Fruit fly (Drosophila melanogaster) whole organism, embryonic: ENCODE data around the gene CG15914.

Experiments used
- Aef1 ChIP-seq: fragments of 200-800 bp; sonication (Bioruptor generic); IDR thresholded peaks from 3 replicates; pipeline ENCODE4 v1.3.6; 2022; ENCODE audit warnings: missing biosample characterization, missing genetic modification characterization
- CG10147 ChIP-seq: fragments of 200-800 bp; sonication (Bioruptor generic); optimal IDR thresholded peaks from 2 replicates; lab custom pipeline; 2019; ENCODE audit warnings: missing biosample characterization, mild to moderate bottlenecking, missing genetic modification characterization, moderate library complexity
- CG10462 ChIP-seq: fragments of 200-800 bp; sonication (Bioruptor generic); optimal IDR thresholded peaks from 2 replicates; lab custom pipeline; 2016; ENCODE audit warnings: missing biosample characterization, missing genetic modification characterization
- CG11085 ChIP-seq: fragments of 200-800 bp; sonication (Bioruptor generic); IDR thresholded peaks from 2 replicates; pipeline ENCODE4 v1.3.6; 2022; ENCODE audit warnings: missing biosample characterization, missing genetic modification characterization
- CG11456 ChIP-seq: fragments of 200-800 bp; sonication (Bioruptor generic); IDR thresholded peaks from 3 replicates; pipeline ENCODE4 v1.3.6; 2022; ENCODE audit warnings: missing biosample characterization, missing genetic modification characterization
- CG11504 ChIP-seq: fragments of 200-800 bp; sonication (Bioruptor generic); optimal IDR thresholded peaks from 3 replicates; lab custom pipeline; 2019; ENCODE audit warnings: missing biosample characterization, mild to moderate bottlenecking, missing genetic modification characterization, moderate library complexity
- CG15073 ChIP-seq: fragments of 200-800 bp; sonication (Bioruptor generic); optimal IDR thresholded peaks from 2 replicates; lab custom pipeline; 2016; ENCODE audit warnings: missing biosample characterization, missing genetic modification characterization
- CG15601 ChIP-seq: fragments of 200-800 bp; sonication (Bioruptor generic); optimal IDR thresholded peaks from 3 replicates; lab custom pipeline; 2019; ENCODE audit warnings: missing biosample characterization, mild to moderate bottlenecking, missing genetic modification characterization, moderate library complexity
- CG1602 ChIP-seq: fragments of 200-800 bp; sonication (Bioruptor generic); optimal IDR thresholded peaks from 3 replicates; lab custom pipeline; 2016; ENCODE audit warnings: missing biosample characterization, missing genetic modification characterization
- CG16813 ChIP-seq: fragments of 200-800 bp; sonication (Bioruptor generic); IDR thresholded peaks from 3 replicates; pipeline ENCODE4 v1.3.6; 2022; ENCODE audit warnings: missing biosample characterization, missing genetic modification characterization; ENCODE audit not compliant: partially characterized antibody
- CG18011 ChIP-seq: fragments of 200-800 bp; sonication (Bioruptor generic); optimal IDR thresholded peaks from 2 replicates; lab custom pipeline; 2017; ENCODE audit warnings: missing biosample characterization, missing genetic modification characterization, mild to moderate bottlenecking, moderate library complexity, missing genotype
- CG2889 ChIP-seq: fragments of 200-800 bp; sonication (Bioruptor generic); IDR thresholded peaks from 3 replicates; pipeline ENCODE4 v1.3.6; 2022; ENCODE audit warnings: missing biosample characterization, missing genetic modification characterization
- CG30020 ChIP-seq: fragments of 200-800 bp; optimal IDR thresholded peaks from 2 replicates; lab custom pipeline; 2019; ENCODE audit warnings: missing biosample characterization, mild to moderate bottlenecking, missing genetic modification characterization, moderate library complexity
- CG31441 ChIP-seq: fragments of 200-800 bp; sonication (Bioruptor generic); IDR thresholded peaks from 2 replicates; pipeline ENCODE4 v1.3.6; 2022; ENCODE audit warnings: missing biosample characterization, missing genetic modification characterization
- CG32767 ChIP-seq: fragments of 200-800 bp; sonication (Bioruptor generic); IDR thresholded peaks from 2 replicates; pipeline ENCODE4 v1.3.6; 2022; ENCODE audit warnings: missing biosample characterization, missing genetic modification characterization
- CG3726 ChIP-seq: fragments of 200-800 bp; sonication (Bioruptor generic); IDR thresholded peaks from 3 replicates; pipeline ENCODE4, ENCODE4 v1.3.6; 2022; ENCODE audit warnings: missing biosample characterization, missing genetic modification characterization
- CG3847 ChIP-seq: fragments of 200-800 bp; sonication (Bioruptor generic); IDR thresholded peaks from 2 replicates; pipeline ENCODE4 v1.3.6; 2022; ENCODE audit warnings: missing biosample characterization, missing genetic modification characterization
- CG3995 ChIP-seq: fragments of 200-800 bp; sonication (Bioruptor generic); optimal IDR thresholded peaks from 3 replicates; lab custom pipeline; 2016; ENCODE audit warnings: missing biosample characterization, missing genetic modification characterization
- CG6765 ChIP-seq: fragments of 200-800 bp; sonication (Bioruptor generic); optimal IDR thresholded peaks from 3 replicates; lab custom pipeline; 2017; ENCODE audit warnings: missing biosample characterization, mild to moderate bottlenecking, missing genetic modification characterization
- CG7271 ChIP-seq: fragments of 200-800 bp; sonication (Bioruptor generic); optimal IDR thresholded peaks from 2 replicates; lab custom pipeline; 2018; ENCODE audit warnings: missing biosample characterization, mild to moderate bottlenecking, missing genetic modification characterization, moderate library complexity
- CG7556 ChIP-seq: fragments of 200-800 bp; sonication (Bioruptor generic); optimal IDR thresholded peaks from 2 replicates; lab custom pipeline; 2017; ENCODE audit warnings: missing biosample characterization, mild to moderate bottlenecking, missing genetic modification characterization
- CG7786 ChIP-seq: fragments of 200-800 bp; sonication (Bioruptor generic); optimal IDR thresholded peaks from 2 replicates; lab custom pipeline; 2016; ENCODE audit warnings: missing biosample characterization, missing genetic modification characterization
- CG7928 ChIP-seq: fragments of 200-800 bp; sonication (Bioruptor generic); optimal IDR thresholded peaks from 2 replicates; lab custom pipeline; 2017; ENCODE audit warnings: missing biosample characterization, mild to moderate bottlenecking, missing genetic modification characterization
- CG8478 ChIP-seq: fragments of >200 bp; optimal IDR thresholded peaks from 2 replicates; lab custom pipeline; 2018
- CG8765 ChIP-seq: fragments of 200-800 bp; sonication (Bioruptor generic); IDR thresholded peaks from 2 replicates; pipeline ENCODE4 v1.3.6; 2022; ENCODE audit warnings: missing biosample characterization, missing genetic modification characterization
- CG9437 ChIP-seq: fragments of 200-800 bp; sonication (Bioruptor generic); optimal IDR thresholded peaks from 2 replicates; lab custom pipeline; 2018; ENCODE audit warnings: missing biosample characterization, mild to moderate bottlenecking, missing genetic modification characterization
- Deaf1 ChIP-seq: fragments of 200-800 bp; optimal IDR thresholded peaks from 3 replicates; lab custom pipeline; 2019; ENCODE audit warnings: missing biosample characterization, mild to moderate bottlenecking, missing genetic modification characterization, moderate library complexity
- Eip74EF ChIP-seq, 2 experiments: fragments of 200-800 bp in 1 of 2; fragments of >200 bp in 1 of 2; sonication (Bioruptor generic) in 1 of 2; optimal IDR thresholded peaks; 2 replicates each; lab custom pipeline; 2017 to 2019; ENCODE audit warnings: missing biosample characterization in 2 of 2, missing genetic modification characterization in 2 of 2, mild to moderate bottlenecking in 1 of 2, moderate library complexity in 1 of 2
- Fer3 ChIP-seq: fragments of 200-800 bp; sonication (Bioruptor generic); optimal IDR thresholded peaks from 2 replicates; lab custom pipeline; 2018; ENCODE audit warnings: missing biosample characterization, mild to moderate bottlenecking, missing genetic modification characterization, moderate library complexity
- Lhr ChIP-seq: fragments of 200-800 bp; sonication (Bioruptor generic); optimal IDR thresholded peaks from 3 replicates; lab custom pipeline; 2017; ENCODE audit warnings: mild to moderate bottlenecking, missing biosample characterization, missing genetic modification reagents, missing genetic modification characterization
- Lpt ChIP-seq: fragments of >200 bp; optimal IDR thresholded peaks from 2 replicates; lab custom pipeline; 2018; ENCODE audit warnings: missing biosample characterization, missing genetic modification characterization
- Sox100B ChIP-seq: fragments of 200-800 bp; sonication (Bioruptor generic); optimal IDR thresholded peaks from 3 replicates; lab custom pipeline; 2018; ENCODE audit warnings: missing biosample characterization, mild to moderate bottlenecking, missing genetic modification characterization
- Spps ChIP-seq: fragments of 200-800 bp; sonication (Bioruptor generic); optimal IDR thresholded peaks from 2 replicates; lab custom pipeline; 2018; ENCODE audit warnings: missing biosample characterization, mild to moderate bottlenecking, missing genetic modification characterization
- TFAM ChIP-seq: fragments of 200-800 bp; sonication (Bioruptor generic); optimal IDR thresholded peaks from 2 replicates; lab custom pipeline; 2017; ENCODE audit warnings: missing biosample characterization, missing genetic modification characterization, inconsistent platforms
- ara ChIP-seq: fragments of 200-800 bp; sonication (Bioruptor generic); IDR thresholded peaks from 2 replicates; pipeline ENCODE4 v1.3.6; 2022; ENCODE audit warnings: missing biosample characterization, missing genetic modification characterization
- ato ChIP-seq: fragments of 200-800 bp; sonication (Bioruptor generic); IDR thresholded peaks from 2 replicates; pipeline ENCODE4 v1.3.6; 2022; ENCODE audit warnings: missing biosample characterization, missing genetic modification characterization; ENCODE audit not compliant: partially characterized antibody
- bab2 ChIP-seq: fragments of 200-800 bp; sonication (Bioruptor generic); optimal IDR thresholded peaks from 2 replicates; lab custom pipeline; 2016; ENCODE audit warnings: missing biosample characterization, missing genetic modification characterization
- bowl ChIP-seq: fragments of 200-800 bp; sonication (Bioruptor generic); IDR thresholded peaks from 2 replicates; pipeline ENCODE4 v1.3.6; 2022; ENCODE audit warnings: missing biosample characterization, missing genetic modification characterization
- crol ChIP-seq: fragments of 200-800 bp; sonication (Bioruptor generic); IDR thresholded peaks from 2 replicates; pipeline ENCODE4 v1.3.6; 2022; ENCODE audit warnings: missing biosample characterization, missing genetic modification characterization
- dimm ChIP-seq: fragments of 200-800 bp; sonication (Bioruptor generic); IDR thresholded peaks from 2 replicates; pipeline ENCODE4 v1.3.6; 2022; ENCODE audit warnings: missing biosample characterization, missing genetic modification characterization
- fd3F ChIP-seq: fragments of 200-800 bp; sonication (Bioruptor generic); optimal IDR thresholded peaks from 2 replicates; lab custom pipeline; 2018; ENCODE audit warnings: missing biosample characterization, mild to moderate bottlenecking, missing genetic modification characterization, moderate library complexity
- grau ChIP-seq: fragments of 200-800 bp; optimal IDR thresholded peaks from 3 replicates; lab custom pipeline; 2019; ENCODE audit warnings: missing biosample characterization, mild to moderate bottlenecking, missing genetic modification characterization, moderate library complexity
- h ChIP-seq: fragments of >200 bp; optimal IDR thresholded peaks from 2 replicates; lab custom pipeline; 2017
- klu ChIP-seq: fragments of 200-800 bp; sonication (Bioruptor generic); IDR thresholded peaks from 2 replicates; pipeline ENCODE4 v1.3.6; 2022; ENCODE audit warnings: missing biosample characterization, missing genetic modification characterization
- nerfin-2 ChIP-seq: fragments of 200-800 bp; sonication (Bioruptor generic); IDR thresholded peaks from 2 replicates; pipeline ENCODE4 v1.3.6; 2022; ENCODE audit warnings: missing biosample characterization, missing genetic modification characterization; ENCODE audit not compliant: partially characterized antibody
- nom ChIP-seq: fragments of 200-800 bp; sonication (Bioruptor generic); optimal IDR thresholded peaks from 2 replicates; lab custom pipeline; 2017; ENCODE audit warnings: missing biosample characterization, missing genetic modification characterization, mild to moderate bottlenecking, moderate library complexity, missing genetic modification reagents
- p53 ChIP-seq: fragments of 200-800 bp; sonication (Bioruptor generic); optimal IDR thresholded peaks from 2 replicates; lab custom pipeline; 2016; ENCODE audit warnings: missing biosample characterization, missing genetic modification characterization
- phol ChIP-seq: fragments of 200-800 bp; sonication (Bioruptor generic); optimal IDR thresholded peaks from 3 replicates; lab custom pipeline; 2018; ENCODE audit warnings: missing biosample characterization, mild to moderate bottlenecking, missing genetic modification characterization, moderate library complexity
- ro ChIP-seq: fragments of 200-800 bp; sonication (Bioruptor generic); IDR thresholded peaks from 2 replicates; pipeline ENCODE4 v1.3.6; 2022; ENCODE audit warnings: missing biosample characterization, missing genetic modification characterization
- scrt ChIP-seq: fragments of 200-800 bp; sonication (Bioruptor generic); optimal IDR thresholded peaks from 2 replicates; lab custom pipeline; 2018; ENCODE audit warnings: missing biosample characterization, mild to moderate bottlenecking, missing genetic modification characterization, moderate library complexity
- slou ChIP-seq: fragments of 200-800 bp; sonication (Bioruptor generic); optimal IDR thresholded peaks from 3 replicates; lab custom pipeline; 2016; ENCODE audit warnings: missing biosample characterization, missing genetic modification characterization
- unc-4 ChIP-seq: fragments of 200-800 bp; sonication (Bioruptor generic); IDR thresholded peaks from 2 replicates; pipeline ENCODE4 v1.3.6; 2022; ENCODE audit warnings: missing biosample characterization, missing genetic modification characterization; ENCODE audit not compliant: partially characterized antibody
- yki ChIP-seq: fragments of >200 bp; optimal IDR thresholded peaks from 3 replicates; lab custom pipeline; 2018

CG15914 gene

DNA sequence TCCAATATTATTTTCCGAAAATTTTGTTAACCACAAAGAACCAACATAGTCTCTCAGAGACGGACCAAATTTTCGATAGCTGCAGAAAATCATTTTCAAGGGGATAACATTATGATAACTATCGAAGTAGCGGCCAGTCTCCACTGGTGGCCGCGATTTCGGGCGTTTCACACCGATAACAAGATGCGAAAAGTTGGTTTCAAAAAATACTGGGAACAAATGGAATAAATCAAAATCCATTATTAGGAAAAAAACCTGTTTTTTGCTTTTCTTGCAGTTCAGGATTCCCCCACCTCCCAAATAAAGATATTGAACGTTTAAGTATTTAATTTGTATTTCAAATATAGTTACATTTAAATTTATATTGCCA, 34.0 kb downstream of the CG15914 start, which contains the start of gene tay (continued):
- TF ChIP-seq grau (tag; lab: Kevin White, UChicago), result no peak
- no peak for TF ChIP-seq CG2889 (GFP tag; lab: Robert Waterston, UW)
- no peak for TF ChIP-seq bowl (GFP tag; lab: Robert Waterston, UW)
- TF ChIP-seq CG15073 (GFP tag; lab: Kevin White, UChicago), result no peak
- TF ChIP-seq dimm (GFP tag; lab: Robert Waterston, UW), result no peak
- peak; percentile 98 for TF ChIP-seq CG3995
- no peak for TF ChIP-seq Deaf1 (tag; lab: Kevin White, UChicago)
- TF ChIP-seq yki (lab: Kevin White, UChicago), result no peak
- TF ChIP-seq CG9437 (GFP tag; lab: Kevin White, UChicago), result no peak
- TF ChIP-seq CG11085, result no peak
- TF ChIP-seq Fer3 (tag; lab: Kevin White, UChicago), result no peak
- peak; percentile 81 for TF ChIP-seq ato (GFP tag; lab: Robert Waterston, UW)
- no peak for TF ChIP-seq CG10462
- TF ChIP-seq Eip74EF (GFP tag; optimal IDR thresholded peaks at IDR 0.05; lab: Kevin White, UChicago), result no peak
- no peak for TF ChIP-seq CG11456 (GFP tag; lab: Robert Waterston, UW)
- TF ChIP-seq CG30020 (tag; lab: Kevin White, UChicago), result peak; percentile 97
- TF ChIP-seq crol (GFP tag; lab: Robert Waterston, UW), result no peak
- no peak for TF ChIP-seq CG7928 (GFP tag; lab: Kevin White, UChicago)
- no peak for TF ChIP-seq CG10147 (GFP tag; lab: Kevin White, UChicago)
- TF ChIP-seq CG31441, result 0 out of 2 replicates have a peak, but pooled peaks have one; percentile 17
- TF ChIP-seq nom (GFP tag; lab: Kevin White, UChicago), result no peak
- TF ChIP-seq Spps (tag; lab: Kevin White, UChicago), result no peak
- no peak for TF ChIP-seq klu
- peak; percentile 49 for TF ChIP-seq unc-4 (GFP tag; lab: Robert Waterston, UW)
- TF ChIP-seq CG11504 (tag; lab: Kevin White, UChicago), result no peak
- no peak for TF ChIP-seq CG3726
- TF ChIP-seq CG15601 (tag; lab: Kevin White, UChicago), result no peak
- no peak for TF ChIP-seq fd3F (GFP tag; lab: Kevin White, UChicago)
- no peak for TF ChIP-seq CG8478 (lab: Kevin White, UChicago)
- no peak for TF ChIP-seq Sox100B (GFP tag; lab: Kevin White, UChicago)
- TF ChIP-seq ara, result no peak
- TF ChIP-seq TFAM (GFP tag; lab: Kevin White, UChicago), result no peak
- TF ChIP-seq CG8765 (GFP tag; lab: Robert Waterston, UW), result no peak
- TF ChIP-seq ro, result no peak
- no peak for TF ChIP-seq p53 (GFP tag; lab: Kevin White, UChicago)
- no peak for TF ChIP-seq Lpt (GFP tag; lab: Kevin White, UChicago)
- no peak for TF ChIP-seq bab2 (GFP tag; lab: Kevin White, UChicago)
- TF ChIP-seq Aef1 (GFP tag; lab: Robert Waterston, UW), result no peak
- TF ChIP-seq CG16813, result peak; percentile 80
- TF ChIP-seq phol (tag; lab: Kevin White, UChicago), result peak; percentile 29
- no peak for TF ChIP-seq CG6765 (GFP tag; lab: Kevin White, UChicago)
- no peak for TF ChIP-seq h
- no peak for TF ChIP-seq CG7556
- TF ChIP-seq CG7271 (tag; lab: Kevin White, UChicago), result no peak
- no peak for TF ChIP-seq CG1602 (GFP tag; lab: Kevin White, UChicago)
- TF ChIP-seq Lhr (GFP tag; lab: Kevin White, UChicago), result peak; percentile 47
- TF ChIP-seq slou (GFP tag; lab: Kevin White, UChicago), result peak; percentile 1
- TF ChIP-seq nerfin-2 (GFP tag; lab: Robert Waterston, UW), result peak; percentile 61; the same call in 1 of the 2 replicates
- no peak for TF ChIP-seq scrt (GFP tag; lab: Kevin White, UChicago)
- TF ChIP-seq CG32767 (GFP tag; lab: Robert Waterston, UW), result no peak
- TF ChIP-seq CG3847 (GFP tag; lab: Robert Waterston, UW), result no peak
- no peak for TF ChIP-seq CG7786 (GFP tag; lab: Kevin White, UChicago)
- no peak for TF ChIP-seq CG18011 (GFP tag; lab: Kevin White, UChicago)
